Worm (Caenorhabditis elegans) whole organism, early embryonic: ENCODE measurements around the gene T27A8.3.

Experiments used
- ceh-36 ChIP-seq: sonication (generic microtip); optimal IDR thresholded peaks from 2 replicates; lab custom pipeline; 2016; ENCODE audit warnings: missing genetic modification characterization, inconsistent platforms, missing compliant biosample characterization
- ets-7 ChIP-seq: sonication (generic microtip); optimal IDR thresholded peaks from 2 replicates; lab custom pipeline; 2016; ENCODE audit warnings: missing genotype, missing genetic modification characterization, missing compliant biosample characterization
- hmg-4 ChIP-seq: fragments of 200-800 bp; sonication (Bioruptor generic); optimal IDR thresholded peaks from 2 replicates; lab custom pipeline; 2018; ENCODE audit warnings: mild to moderate bottlenecking, missing genetic modification characterization, missing compliant biosample characterization
- tbx-37 ChIP-seq: fragments of 200-800 bp; sonication (Bioruptor generic); conservative IDR thresholded peaks from 2 replicates; pipeline ENCODE4 v1.3.6; 2022; ENCODE audit warnings: missing genetic modification reagents, missing genetic modification characterization, missing compliant biosample characterization
- tra-4 ChIP-seq: sonication (generic microtip); optimal IDR thresholded peaks from 2 replicates; lab custom pipeline; 2017; ENCODE audit warnings: missing genetic modification characterization, missing compliant biosample characterization

DNA sequence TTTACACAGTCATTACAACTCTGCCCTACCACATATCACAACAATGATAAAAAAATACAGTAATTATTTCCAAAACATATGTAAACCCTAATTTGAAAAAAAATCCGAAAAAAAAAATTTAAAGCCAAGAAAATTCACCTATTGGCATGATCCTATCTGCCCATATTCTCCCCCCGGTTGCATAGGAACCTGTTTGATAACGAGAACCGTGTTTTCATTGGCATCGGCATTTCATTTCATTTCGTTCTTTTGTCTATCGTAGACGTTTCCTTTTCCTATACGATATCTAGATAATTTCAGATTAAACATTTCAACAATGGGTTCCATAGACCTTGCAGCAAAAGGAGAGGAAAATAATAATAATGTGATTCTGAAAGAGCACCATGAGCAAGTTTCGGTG, 32.0 kb upstream of the T27A8.3 start, which contains the start of gene mboa-1:
- TF ChIP-seq ceh-36 (tag; lab: Kevin White, UChicago) (no peak), tbx-37 (GFP tag; lab: Robert Waterston, UW) (no peak), hmg-4 (GFP tag; lab: Kevin White, UChicago) (no peak), tra-4 (tag; lab: Kevin White, UChicago) (no peak), ets-7 (tag; lab: Kevin White, UChicago) (no peak)
